Fruit fly (Drosophila melanogaster) whole organism, embryonic: Measurements from ENCODE around the gene CG5191.

ENCODE experiments used
- ATbp ChIP-seq: fragments of 200-800 bp; sonication (Bioruptor generic); optimal IDR thresholded peaks from 2 replicates; lab custom pipeline; 2017; ENCODE audit warnings: missing biosample characterization, mild to moderate bottlenecking, missing genetic modification characterization, missing genetic modification reagents
- Bgb ChIP-seq: fragments of 200-800 bp; sonication (Bioruptor generic); IDR thresholded peaks from 2 replicates; pipeline ENCODE4 v1.3.6; 2022; ENCODE audit warnings: missing biosample characterization, missing genetic modification characterization; ENCODE audit not compliant: partially characterized antibody
- CG10959 ChIP-seq: fragments of 200-800 bp; sonication (Bioruptor generic); IDR thresholded peaks from 2 replicates; pipeline ENCODE4 v1.3.6; 2022; ENCODE audit warnings: missing biosample characterization, missing genetic modification characterization
- CG12391 ChIP-seq: fragments of 200-800 bp; sonication (Bioruptor generic); optimal IDR thresholded peaks from 3 replicates; lab custom pipeline; 2018; ENCODE audit warnings: missing biosample characterization, mild to moderate bottlenecking, missing genetic modification characterization, moderate library complexity
- CG14441 ChIP-seq: fragments of 200-800 bp; sonication (Bioruptor generic); IDR thresholded peaks from 2 replicates; pipeline ENCODE4 v1.3.6; 2022; ENCODE audit warnings: missing biosample characterization, missing genetic modification characterization
- CG15479 ChIP-seq: fragments of 200-800 bp; sonication (Bioruptor generic); optimal IDR thresholded peaks from 3 replicates; lab custom pipeline; 2019; ENCODE audit warnings: missing biosample characterization, mild to moderate bottlenecking, missing genetic modification characterization, moderate library complexity
- CG18476 ChIP-seq: fragments of 200-800 bp; sonication (Bioruptor generic); optimal IDR thresholded peaks from 2 replicates; lab custom pipeline; 2016; ENCODE audit warnings: missing biosample characterization, mild to moderate bottlenecking, missing genetic modification characterization
- CG18599 ChIP-seq: fragments of 200-800 bp; sonication (Bioruptor generic); optimal IDR thresholded peaks from 3 replicates; lab custom pipeline; 2017; ENCODE audit warnings: missing biosample characterization, missing genetic modification characterization, mild to moderate bottlenecking, moderate library complexity, missing genetic modification reagents
- CG2116 ChIP-seq: fragments of 200-800 bp; sonication (Bioruptor generic); optimal IDR thresholded peaks from 3 replicates; lab custom pipeline; 2018; ENCODE audit warnings: missing biosample characterization, mild to moderate bottlenecking, missing genetic modification characterization
- CG2120 ChIP-seq: fragments of 200-800 bp; sonication (Bioruptor generic); optimal IDR thresholded peaks from 3 replicates; lab custom pipeline; 2016; ENCODE audit warnings: missing biosample characterization, missing genetic modification characterization
- CG2678 ChIP-seq: fragments of 200-800 bp; sonication (Bioruptor generic); optimal IDR thresholded peaks from 3 replicates; lab custom pipeline; 2019; ENCODE audit warnings: missing biosample characterization, mild to moderate bottlenecking, missing genetic modification characterization, moderate library complexity
- CG30403 ChIP-seq: fragments of 200-800 bp; sonication (Bioruptor generic); optimal IDR thresholded peaks from 3 replicates; lab custom pipeline; 2016; ENCODE audit warnings: missing biosample characterization, missing genetic modification characterization
- CG31388 ChIP-seq: fragments of 200-800 bp; sonication (Bioruptor generic); optimal IDR thresholded peaks from 2 replicates; lab custom pipeline; 2016; ENCODE audit warnings: missing biosample characterization, missing genetic modification characterization
- CG3163 ChIP-seq: fragments of 200-800 bp; sonication (Bioruptor generic); optimal IDR thresholded peaks from 3 replicates; lab custom pipeline; 2016; ENCODE audit warnings: missing biosample characterization, missing genetic modification characterization
- CG34376 ChIP-seq: fragments of 200-800 bp; sonication (Bioruptor generic); optimal IDR thresholded peaks from 2 replicates; lab custom pipeline; 2018; ENCODE audit warnings: missing biosample characterization, mild to moderate bottlenecking, missing genetic modification characterization
- CG7839 ChIP-seq: fragments of 200-800 bp; sonication (Bioruptor generic); optimal IDR thresholded peaks from 3 replicates; lab custom pipeline; 2018; ENCODE audit warnings: missing biosample characterization, mild to moderate bottlenecking, missing genetic modification characterization, moderate library complexity
- CG7928 ChIP-seq: fragments of 200-800 bp; sonication (Bioruptor generic); optimal IDR thresholded peaks from 2 replicates; lab custom pipeline; 2017; ENCODE audit warnings: missing biosample characterization, mild to moderate bottlenecking, missing genetic modification characterization
- CG9609 ChIP-seq: fragments of 200-800 bp; sonication (Bioruptor generic); optimal IDR thresholded peaks from 3 replicates; lab custom pipeline; 2016; ENCODE audit warnings: missing biosample characterization, missing genetic modification characterization
- D19A ChIP-seq: fragments of 200-800 bp; optimal IDR thresholded peaks from 3 replicates; lab custom pipeline; 2019; ENCODE audit warnings: missing biosample characterization, mild to moderate bottlenecking, missing genetic modification characterization, moderate library complexity
- Dp ChIP-seq: fragments of 200-800 bp; sonication (Bioruptor generic); optimal IDR thresholded peaks from 2 replicates; lab custom pipeline; 2018; ENCODE audit warnings: missing biosample characterization, mild to moderate bottlenecking, missing genetic modification characterization, moderate library complexity
- E2f1 ChIP-seq: fragments of 200-800 bp; sonication (Bioruptor generic); IDR thresholded peaks from 2 replicates; pipeline ENCODE4 v1.3.6; 2022; ENCODE audit warnings: missing biosample characterization, missing genetic modification characterization
- Hmr ChIP-seq: fragments of 200-800 bp; sonication (Bioruptor generic); optimal IDR thresholded peaks from 3 replicates; lab custom pipeline; 2017; ENCODE audit warnings: mild to moderate bottlenecking, missing biosample characterization, missing genetic modification reagents, missing genetic modification characterization
- Hr78 ChIP-seq, 2 experiments: fragments of 200-800 bp in 1 of 2; fragments of >200 bp in 1 of 2; sonication (Bioruptor generic) in 1 of 2; optimal IDR thresholded peaks; 2 replicates each; lab custom pipeline; 2017 to 2019; ENCODE audit warnings: missing biosample characterization in 2 of 2, missing genetic modification characterization in 2 of 2, mild to moderate bottlenecking in 1 of 2, moderate library complexity in 1 of 2
- Meics ChIP-seq: fragments of 200-800 bp; sonication (Bioruptor generic); optimal IDR thresholded peaks from 2 replicates; lab custom pipeline; 2017; ENCODE audit warnings: missing biosample characterization, mild to moderate bottlenecking, missing genetic modification characterization
- Pdp1 ChIP-seq, 2 experiments: fragments of 200-800 bp; sonication (Bioruptor generic); optimal IDR thresholded peaks; 3 replicates each; lab custom pipeline; 2016; ENCODE audit warnings: missing biosample characterization in 2 of 2, missing genetic modification characterization in 2 of 2, mild to moderate bottlenecking in 1 of 2, moderate library complexity in 1 of 2
- Rfx ChIP-seq: fragments of 200-800 bp; sonication (Bioruptor generic); IDR thresholded peaks from 2 replicates; pipeline ENCODE4 v1.3.6; 2022; ENCODE audit warnings: missing biosample characterization, missing genetic modification characterization
- Sox102F ChIP-seq: fragments of 200-800 bp; sonication (Bioruptor generic); optimal IDR thresholded peaks from 2 replicates; lab custom pipeline; 2018; ENCODE audit warnings: missing biosample characterization, mild to moderate bottlenecking, missing genetic modification characterization, moderate library complexity
- Ssrp ChIP-seq: fragments of 200-800 bp; sonication (Bioruptor generic); optimal IDR thresholded peaks from 2 replicates; lab custom pipeline; 2018; ENCODE audit warnings: missing biosample characterization, mild to moderate bottlenecking, missing genetic modification characterization, moderate library complexity
- Xrp1 ChIP-seq: fragments of 200-800 bp; sonication (Bioruptor generic); IDR thresholded peaks from 2 replicates; pipeline ENCODE4 v1.3.6; 2022; ENCODE audit warnings: missing biosample characterization, missing genetic modification characterization
- ap ChIP-seq: fragments of 200-800 bp; sonication (Bioruptor generic); IDR thresholded peaks from 2 replicates; pipeline ENCODE4 v1.3.6; 2022; ENCODE audit warnings: missing biosample characterization, missing genetic modification characterization
- bab2 ChIP-seq: fragments of 200-800 bp; sonication (Bioruptor generic); optimal IDR thresholded peaks from 2 replicates; lab custom pipeline; 2016; ENCODE audit warnings: missing biosample characterization, missing genetic modification characterization
- bowl ChIP-seq: fragments of 200-800 bp; sonication (Bioruptor generic); IDR thresholded peaks from 2 replicates; pipeline ENCODE4 v1.3.6; 2022; ENCODE audit warnings: missing biosample characterization, missing genetic modification characterization
- esg ChIP-seq: fragments of 200-800 bp; sonication (Bioruptor generic); conservative IDR thresholded peaks from 2 replicates; pipeline ENCODE4 v1.3.6; 2022; ENCODE audit warnings: missing biosample characterization, missing genetic modification characterization
- exex ChIP-seq: fragments of 200-800 bp; sonication (Bioruptor generic); optimal IDR thresholded peaks from 4 replicates; lab custom pipeline; 2018; ENCODE audit warnings: missing biosample characterization, mild to moderate bottlenecking, missing genetic modification characterization, moderate library complexity
- gcm ChIP-seq: fragments of 200-800 bp; sonication (Bioruptor generic); optimal IDR thresholded peaks from 2 replicates; lab custom pipeline; 2019; ENCODE audit warnings: missing biosample characterization, mild to moderate bottlenecking, missing genetic modification characterization, moderate library complexity
- gfzf ChIP-seq: fragments of 200-800 bp; sonication (Bioruptor generic); optimal IDR thresholded peaks from 2 replicates; lab custom pipeline; 2016; ENCODE audit warnings: missing biosample characterization, mild to moderate bottlenecking, missing genetic modification characterization, moderate library complexity
- ind ChIP-seq: fragments of 200-800 bp; sonication (Bioruptor generic); optimal IDR thresholded peaks from 3 replicates; lab custom pipeline; 2016; ENCODE audit warnings: missing biosample characterization, missing genetic modification characterization
- lbe ChIP-seq: fragments of 200-800 bp; sonication (Bioruptor generic); optimal IDR thresholded peaks from 2 replicates; lab custom pipeline; 2016; ENCODE audit warnings: missing biosample characterization, mild to moderate bottlenecking, missing genetic modification characterization
- lola ChIP-seq, 3 experiments: fragments of >200 bp in 2 of 3; fragments of 200-800 bp in 1 of 3; sonication (Bioruptor generic) in 1 of 3; optimal IDR thresholded peaks; 2 replicates each; lab custom pipeline; 2017 to 2019; ENCODE audit warnings: missing biosample characterization in 3 of 3, missing genetic modification characterization in 3 of 3, mild to moderate bottlenecking in 1 of 3, moderate library complexity in 1 of 3
- luna ChIP-seq: fragments of 200-800 bp; sonication (Bioruptor generic); optimal IDR thresholded peaks from 2 replicates; lab custom pipeline; 2016; ENCODE audit warnings: missing biosample characterization, missing genetic modification characterization
- mirr ChIP-seq: fragments of 200-800 bp; sonication (Bioruptor generic); optimal IDR thresholded peaks from 3 replicates; lab custom pipeline; 2018; ENCODE audit warnings: missing biosample characterization, mild to moderate bottlenecking, missing genetic modification characterization
- nom ChIP-seq: fragments of 200-800 bp; sonication (Bioruptor generic); optimal IDR thresholded peaks from 2 replicates; lab custom pipeline; 2017; ENCODE audit warnings: missing biosample characterization, missing genetic modification characterization, mild to moderate bottlenecking, moderate library complexity, missing genetic modification reagents
- row ChIP-seq: fragments of 200-800 bp; sonication (Bioruptor generic); IDR thresholded peaks from 3 replicates; pipeline ENCODE4 v1.3.6; 2022; ENCODE audit warnings: missing biosample characterization, missing genetic modification characterization
- sd ChIP-seq: fragments of 200-800 bp; sonication (Bioruptor generic); optimal IDR thresholded peaks from 3 replicates; lab custom pipeline; 2018; ENCODE audit warnings: missing biosample characterization, mild to moderate bottlenecking, missing genetic modification characterization, moderate library complexity
- so ChIP-seq: fragments of 200-800 bp; sonication (Bioruptor generic); IDR thresholded peaks from 3 replicates; pipeline ENCODE4 v1.3.6; 2022; ENCODE audit warnings: missing biosample characterization, missing genetic modification characterization
- sug ChIP-seq: fragments of 200-800 bp; optimal IDR thresholded peaks from 2 replicates; lab custom pipeline; 2019; ENCODE audit warnings: missing biosample characterization, mild to moderate bottlenecking, missing genetic modification characterization, moderate library complexity
- unc-4 ChIP-seq: fragments of 200-800 bp; sonication (Bioruptor generic); IDR thresholded peaks from 2 replicates; pipeline ENCODE4 v1.3.6; 2022; ENCODE audit warnings: missing biosample characterization, missing genetic modification characterization; ENCODE audit not compliant: partially characterized antibody
- vvl ChIP-seq: fragments of 200-800 bp; sonication (Bioruptor generic); IDR thresholded peaks from 2 replicates; pipeline ENCODE4 v1.3.6; 2022; ENCODE audit warnings: missing biosample characterization, missing genetic modification characterization

CG5191 gene

dm6 chr3R:20560019-20560667 lies 522 bp upstream of the CG5191 start, which contains the start of gene CG15922 (continued):
- TF ChIP-seq CG18476 (GFP tag; lab: Kevin White, UChicago) (no peak), Xrp1 (GFP tag; lab: Robert Waterston, UW) (0 out of 2 replicates have a peak, but pooled peaks have one; percentile 8), exex (tag; lab: Kevin White, UChicago) (peak; percentile 52), D19A (tag; lab: Kevin White, UChicago) (peak; percentile 82), sd (peak; percentile 45), Sox102F (peak; percentile 31), Ssrp (tag; lab: Kevin White, UChicago) (peak; percentile 38), E2f1 (GFP tag; lab: Robert Waterston, UW) (no peak), row (GFP tag; lab: Robert Waterston, UW) (no peak; the same call in 2 of the 3 replicates), ind (no peak), esg (GFP tag; lab: Robert Waterston, UW) (0 out of 2 replicates have a peak, but pooled peaks have one; percentile 19), bab2 (GFP tag; lab: Kevin White, UChicago) (no peak), CG10959 (GFP tag; lab: Robert Waterston, UW) (no peak), CG18599 (GFP tag; lab: Kevin White, UChicago) (peak; percentile 0), ap (GFP tag; lab: Robert Waterston, UW) (0 out of 2 replicates have a peak, but pooled peaks have one; percentile 31), Meics (GFP tag; lab: Kevin White, UChicago) (peak; percentile 28), mirr (GFP tag; lab: Kevin White, UChicago) (no peak), CG12391 (tag; lab: Kevin White, UChicago) (peak; percentile 21), CG2116 (GFP tag; lab: Kevin White, UChicago) (peak; percentile 0), CG14441 (peak; percentile 34; the same call in 1 of the 2 replicates), gcm (GFP tag; lab: Kevin White, UChicago) (no peak), Bgb (GFP tag; lab: Robert Waterston, UW) (peak; percentile 11; the same call in 1 of the 2 replicates), CG15479 (GFP tag; lab: Kevin White, UChicago) (no peak), CG9609 (no peak), Dp (GFP tag; lab: Kevin White, UChicago) (peak; percentile 83), CG30403 (peak; percentile 10), ATbp (GFP tag; lab: Kevin White, UChicago) (no peak), CG2120 (peak; percentile 21), luna (GFP tag; lab: Kevin White, UChicago) (no peak), CG31388 (GFP tag; lab: Kevin White, UChicago) (no peak), CG3163 (GFP tag; lab: Kevin White, UChicago) (no peak), vvl (GFP tag; lab: Robert Waterston, UW) (peak; percentile 27; the same call in 1 of the 2 replicates), unc-4 (GFP tag; lab: Robert Waterston, UW) (0 out of 2 replicates have a peak, but pooled peaks have one; percentile 13), Pdp1 (GFP tag; optimal IDR thresholded peaks at IDR 0.05; lab: Kevin White, UChicago) (peak in 1 of 2 experiments; percentile 50), nom (GFP tag; lab: Kevin White, UChicago) (peak; percentile 81), lbe (GFP tag; lab: Kevin White, UChicago) (no peak), CG7928 (GFP tag; lab: Kevin White, UChicago) (no peak), Hmr (peak; percentile 13), Rfx (GFP tag; lab: Robert Waterston, UW) (peak; percentile 34; the same call in 1 of the 2 replicates), lola (GFP tag; optimal IDR thresholded peaks at IDR 0.05; lab: Kevin White, UChicago) (peak in 1 of 3 experiments; percentile 18), CG2678 (peak; percentile 50), so (no peak), Hr78 (GFP tag; optimal IDR thresholded peaks at IDR 0.05; lab: Kevin White, UChicago) (no peak), gfzf (GFP tag; lab: Kevin White, UChicago) (peak; percentile 77), bowl (GFP tag; lab: Robert Waterston, UW) (no peak), CG7839 (tag; lab: Kevin White, UChicago) (peak; percentile 17), CG34376 (peak; percentile 57), sug (tag; lab: Kevin White, UChicago) (peak; percentile 49)
